Worm (Caenorhabditis elegans) whole organism, young adult: ENCODE results near the gene C06B3.1.

Experiments
- B0336.3 ChIP-seq: fragments of 200-800 bp; sonication (Bioruptor generic); IDR thresholded peaks from 2 replicates; pipeline ENCODE4 v1.3.6; 2022; ENCODE audit warnings: missing genetic modification characterization, missing compliant biosample characterization
- F10E7.11 ChIP-seq: sonication (generic microtip); optimal IDR thresholded peaks from 2 replicates; lab custom pipeline; 2017; ENCODE audit warnings: mild to moderate bottlenecking, missing genetic modification characterization, moderate library complexity, missing compliant biosample characterization
- F23B12.7 ChIP-seq: sonication (generic microtip); optimal IDR thresholded peaks from 2 replicates; lab custom pipeline; 2017; ENCODE audit warnings: missing genetic modification characterization, mild to moderate bottlenecking, missing compliant biosample characterization, antibody characterized with exemption, moderate library complexity; ENCODE audit not compliant: insufficient read depth
- F33H1.4 ChIP-seq: fragments of 200-800 bp; sonication (Bioruptor generic); IDR thresholded peaks from 2 replicates; pipeline ENCODE4 v1.3.6; 2022; ENCODE audit warnings: missing genetic modification reagents, missing genetic modification characterization, missing compliant biosample characterization
- F57C9.4 ChIP-seq: sonication (generic microtip); optimal IDR thresholded peaks from 2 replicates; lab custom pipeline; 2017; ENCODE audit warnings: mild to moderate bottlenecking, missing genetic modification characterization, missing compliant biosample characterization
- T07F8.4 ChIP-seq: sonication (generic microtip); optimal IDR thresholded peaks from 2 replicates; lab custom pipeline; 2016; ENCODE audit warnings: mild to moderate bottlenecking, missing genetic modification characterization, moderate library complexity, missing compliant biosample characterization
- Y53F4B.3 ChIP-seq: fragments of 200-800 bp; sonication (Bioruptor generic); IDR thresholded peaks from 2 replicates; pipeline ENCODE4 v1.3.6; 2022; ENCODE audit warnings: missing genetic modification reagents, missing genetic modification characterization, missing compliant biosample characterization
- Y56A3A.18 ChIP-seq: fragments of 200-800 bp; sonication (Bioruptor generic); IDR thresholded peaks from 2 replicates; pipeline ENCODE4 v1.3.6; 2022; ENCODE audit warnings: missing genetic modification reagents, missing genetic modification characterization, missing compliant biosample characterization
- Y67H2A.10 ChIP-seq: fragments of 200-800 bp; sonication (Bioruptor generic); conservative IDR thresholded peaks from 2 replicates; pipeline ENCODE4 v1.3.6; 2022; ENCODE audit warnings: missing genetic modification reagents, missing genetic modification characterization, missing compliant biosample characterization
- Y95B8A.8 ChIP-seq: fragments of 200-800 bp; sonication (Bioruptor generic); IDR thresholded peaks from 2 replicates; pipeline ENCODE4 v1.3.6; 2022; ENCODE audit warnings: missing genetic modification reagents, missing genetic modification characterization, missing compliant biosample characterization
- akir-1 ChIP-seq: fragments of 200-800 bp; sonication (Bioruptor generic); optimal IDR thresholded peaks from 2 replicates; lab custom pipeline; 2018; ENCODE audit warnings: mild to moderate bottlenecking, missing genetic modification characterization, moderate library complexity, missing compliant biosample characterization
- aptf-2 ChIP-seq: fragments of 200-800 bp; sonication (Bioruptor generic); conservative IDR thresholded peaks from 2 replicates; pipeline ENCODE4 v1.3.6; 2022; ENCODE audit warnings: missing genetic modification reagents, missing genetic modification characterization, missing compliant biosample characterization
- atf-7 ChIP-seq: sonication (generic microtip); optimal IDR thresholded peaks from 2 replicates; lab custom pipeline; 2017; ENCODE audit warnings: mild to moderate bottlenecking, missing genetic modification characterization, missing compliant biosample characterization
- cebp-2 ChIP-seq: fragments of 200-800 bp; sonication (Bioruptor generic); IDR thresholded peaks from 2 replicates; pipeline ENCODE4 v1.3.6; 2022; ENCODE audit warnings: missing genetic modification characterization, missing compliant biosample characterization
- ceh-27 ChIP-seq: fragments of 200-800 bp; sonication (Bioruptor generic); optimal IDR thresholded peaks from 2 replicates; lab custom pipeline; 2018; ENCODE audit warnings: mild to moderate bottlenecking, missing genetic modification characterization, moderate library complexity, missing compliant biosample characterization
- ceh-91 ChIP-seq: fragments of 200-800 bp; sonication (Bioruptor generic); IDR thresholded peaks from 2 replicates; pipeline ENCODE4 v1.3.6; 2022; ENCODE audit warnings: missing genetic modification reagents, missing genetic modification characterization, missing compliant biosample characterization
- dox-1 ChIP-seq: fragments of 200-800 bp; sonication (Bioruptor generic); IDR thresholded peaks from 2 replicates; pipeline ENCODE4 v1.3.6; 2022; ENCODE audit warnings: missing genetic modification reagents, missing genetic modification characterization, missing compliant biosample characterization
- dpff-1 ChIP-seq: sonication (generic microtip); optimal IDR thresholded peaks from 2 replicates; lab custom pipeline; 2017; ENCODE audit warnings: mild to moderate bottlenecking, missing genetic modification characterization, missing compliant biosample characterization
- egl-18 ChIP-seq: fragments of 200-800 bp; sonication (Bioruptor generic); IDR thresholded peaks from 2 replicates; pipeline ENCODE4 v1.3.6; 2022; ENCODE audit warnings: missing genetic modification reagents, missing genetic modification characterization, missing compliant biosample characterization
- ekl-4 ChIP-seq: fragments of 200-800 bp; sonication (Bioruptor generic); IDR thresholded peaks from 2 replicates; pipeline ENCODE4 v1.3.6; 2022; ENCODE audit warnings: missing genetic modification reagents, missing genetic modification characterization, missing compliant biosample characterization
- him-1 ChIP-seq: sonication (generic microtip); optimal IDR thresholded peaks from 2 replicates; lab custom pipeline; 2016; ENCODE audit warnings: missing genotype, missing genetic modification reagents, missing genetic modification characterization, missing compliant biosample characterization
- hlh-12 ChIP-seq: sonication (generic microtip); optimal IDR thresholded peaks from 2 replicates; lab custom pipeline; 2016; ENCODE audit warnings: missing genetic modification characterization, missing compliant biosample characterization
- hmg-1.2 ChIP-seq: fragments of 200-800 bp; sonication (Bioruptor generic); IDR thresholded peaks from 2 replicates; pipeline ENCODE4 v1.3.6; 2022; ENCODE audit warnings: missing genetic modification reagents, missing genetic modification characterization, missing compliant biosample characterization
- hrde-1 ChIP-seq: sonication (generic microtip); optimal IDR thresholded peaks from 2 replicates; lab custom pipeline; 2016; ENCODE audit warnings: missing genetic modification characterization, mild to moderate bottlenecking, missing compliant biosample characterization, moderate library complexity, missing genotype, missing genetic modification reagents, borderline replicate concordance
- lag-1 ChIP-seq: fragments of 200-800 bp; sonication (Bioruptor generic); IDR thresholded peaks from 2 replicates; pipeline ENCODE4 v1.3.6; 2022; ENCODE audit warnings: missing genetic modification reagents, missing genetic modification characterization, missing compliant biosample characterization
- let-526 ChIP-seq: fragments of 200-800 bp; sonication (Bioruptor generic); IDR thresholded peaks from 2 replicates; pipeline ENCODE4 v1.3.6; 2022; ENCODE audit warnings: missing genetic modification reagents, missing genetic modification characterization, missing compliant biosample characterization
- lin-54 ChIP-seq: fragments of 200-800 bp; sonication (Bioruptor generic); optimal IDR thresholded peaks from 2 replicates; lab custom pipeline; 2018; ENCODE audit warnings: mild to moderate bottlenecking, missing genetic modification characterization, missing compliant biosample characterization
- lsy-27 ChIP-seq: sonication (generic microtip); optimal IDR thresholded peaks from 2 replicates; lab custom pipeline; 2017; ENCODE audit warnings: missing genetic modification characterization, mild to moderate bottlenecking, missing compliant biosample characterization, antibody characterized with exemption, missing genotype, borderline replicate concordance; ENCODE audit not compliant: insufficient read depth
- nfya-2 ChIP-seq: fragments of 200-800 bp; sonication (Bioruptor generic); IDR thresholded peaks from 2 replicates; pipeline ENCODE4 v1.3.6; 2022; ENCODE audit warnings: missing genetic modification reagents, missing genetic modification characterization, missing compliant biosample characterization
- nfyb-1 ChIP-seq: fragments of 200-800 bp; sonication (Bioruptor generic); IDR thresholded peaks from 2 replicates; pipeline ENCODE4 v1.3.6; 2022; ENCODE audit warnings: missing genetic modification reagents, missing genetic modification characterization, missing compliant biosample characterization
- sdz-38 ChIP-seq: sonication (generic microtip); optimal IDR thresholded peaks from 2 replicates; lab custom pipeline; 2016; ENCODE audit warnings: missing genotype, missing genetic modification characterization, missing compliant biosample characterization
- sptf-2 ChIP-seq: fragments of 200-800 bp; sonication (Bioruptor generic); optimal IDR thresholded peaks from 2 replicates; lab custom pipeline; 2018; ENCODE audit warnings: mild to moderate bottlenecking, missing genetic modification characterization, missing compliant biosample characterization
- unc-62 ChIP-seq: fragments of 150-350 bp; optimal IDR thresholded peaks from 2 replicates; lab custom pipeline; 2014; ENCODE audit warnings: missing biosample characterization, missing genetic modification reagents, missing genetic modification characterization
- xnd-1 ChIP-seq: sonication (generic microtip); optimal IDR thresholded peaks from 2 replicates; lab custom pipeline; 2016; ENCODE audit warnings: missing genotype, missing genetic modification reagents, missing genetic modification characterization, missing compliant biosample characterization
- zim-3 ChIP-seq: sonication (generic microtip); optimal IDR thresholded peaks from 2 replicates; lab custom pipeline; 2017; ENCODE audit warnings: mild to moderate bottlenecking, missing genetic modification characterization, moderate library complexity, missing compliant biosample characterization
- ztf-18 ChIP-seq: sonication (generic microtip); optimal IDR thresholded peaks from 2 replicates; lab custom pipeline; 2016; ENCODE audit warnings: missing genotype, mild to moderate bottlenecking, missing genetic modification characterization, missing compliant biosample characterization
- ztf-28 ChIP-seq: fragments of 200-800 bp; sonication (Bioruptor generic); IDR thresholded peaks from 2 replicates; pipeline ENCODE4 v1.3.6; 2022; ENCODE audit warnings: missing genetic modification reagents, missing genetic modification characterization, missing compliant biosample characterization

Gene C06B3.1

DNA sequence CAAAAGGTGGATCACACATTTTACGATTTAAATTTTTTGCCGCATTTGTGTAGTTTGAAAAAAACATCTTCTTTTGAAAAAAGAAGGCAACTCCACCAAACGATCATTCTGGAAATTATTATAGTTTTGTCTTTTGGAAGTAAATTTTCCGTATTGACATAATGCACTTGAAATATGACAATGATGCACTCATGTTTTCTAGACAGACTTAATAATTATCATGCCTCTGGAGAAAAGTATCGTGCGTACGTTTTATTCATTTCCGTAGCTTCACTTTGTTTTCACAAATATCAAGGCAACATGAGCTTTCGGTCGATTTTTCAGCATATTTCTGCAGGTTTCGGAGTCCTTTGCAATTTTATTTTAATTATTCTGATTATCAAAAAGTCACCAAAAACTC, 15.7 kb downstream of the C06B3.1 start, which contains the start of gene str-250 (continued):
- TF ChIP-seq akir-1 (GFP tag; lab: Kevin White, UChicago) (no peak), sptf-2 (GFP tag; lab: Kevin White, UChicago) (no peak)

- TF ChIP-seq ztf-18 (tag; lab: Kevin White, UChicago) (no peak), F10E7.11 (tag; lab: Kevin White, UChicago) (no peak), atf-7 (no peak), him-1 (tag; lab: Kevin White, UChicago) (no peak)
- TF ChIP-seq, all 124 proteins: peak for 0
Measured at ce11 chrV:13920730-13921129, 18.1 kb downstream of the C06B3.1 start, which contains the start of gene srx-42. Gene srx-42, plus strand, starts transcription at chrV:13921030.

DNA sequence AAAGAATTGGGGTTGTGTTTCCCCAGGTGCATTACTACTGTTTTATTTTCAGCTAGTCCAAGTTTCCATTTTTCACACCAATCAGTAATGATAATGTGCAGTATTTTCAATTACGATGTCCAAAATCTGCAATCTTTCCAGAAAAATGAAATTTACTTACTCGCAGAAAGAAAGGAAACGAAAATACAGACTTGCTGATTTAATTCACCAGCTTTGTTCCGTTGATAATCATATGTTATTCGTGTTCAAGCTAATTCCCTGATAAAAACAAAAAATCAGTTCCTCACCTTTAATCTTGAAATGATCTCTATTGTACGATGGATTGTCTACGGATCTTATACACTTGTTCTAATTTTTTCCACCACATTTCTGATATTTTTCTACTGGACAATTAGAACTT, 21.3 kb downstream of the C06B3.1 start, which contains the start of gene srxa-11:
Gene srxa-11, plus strand, starts transcription at position 301 of the 400 bp plus-strand sequence.
- TF ChIP-seq Y95B8A.8 (GFP tag; lab: Robert Waterston, UW) (no peak), hmg-1.2 (GFP tag; lab: Robert Waterston, UW) (no peak), dox-1 (no peak), F23B12.7 (no peak), ceh-27 (GFP tag; lab: Kevin White, UChicago) (no peak), egl-18 (GFP tag; lab: Robert Waterston, UW) (no peak), Y56A3A.18 (GFP tag; lab: Robert Waterston, UW) (no peak), hrde-1 (tag; lab: Kevin White, UChicago) (no peak), unc-62 (GFP tag; lab: Kevin White, UChicago) (no peak), ceh-91 (GFP tag; lab: Robert Waterston, UW) (no peak), lag-1 (no peak), hlh-12 (tag; lab: Kevin White, UChicago) (no peak), ztf-28 (no peak), F57C9.4 (tag; lab: Kevin White, UChicago) (no peak), Y53F4B.3 (GFP tag; lab: Robert Waterston, UW) (no peak), T07F8.4 (no peak), Y67H2A.10 (GFP tag; lab: Robert Waterston, UW) (no peak), ekl-4 (GFP tag; lab: Robert Waterston, UW) (no peak), lsy-27 (tag; lab: Kevin White, UChicago) (no peak)

DNA sequence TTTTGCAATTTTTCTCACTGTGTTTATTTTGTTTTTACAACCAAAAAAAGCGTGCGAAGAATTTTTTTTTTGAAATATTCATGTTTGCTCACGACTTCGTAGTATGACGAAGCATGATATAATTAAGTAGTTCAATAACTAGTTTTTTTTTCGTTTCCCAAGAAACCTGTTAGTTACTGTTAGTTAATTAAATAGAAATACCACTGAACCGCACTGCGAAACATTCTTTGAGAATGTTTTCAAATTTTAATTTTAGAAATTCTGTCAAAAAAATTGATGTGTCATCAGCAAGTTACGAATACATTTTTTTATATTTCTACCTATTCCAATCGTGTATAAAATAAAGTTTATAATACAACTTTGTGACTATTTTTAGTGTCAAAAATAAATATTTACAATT, 23.8 kb downstream of the C06B3.1 start, which contains the start of gene srxa-12:
Gene srxa-12, plus strand, starts transcription at position 301 of the 400 bp plus-strand sequence.
- TF ChIP-seq let-526 (no peak), cebp-2 (GFP tag; lab: Robert Waterston, UW) (no peak), aptf-2 (GFP tag; lab: Robert Waterston, UW) (no peak), sdz-38 (tag; lab: Kevin White, UChicago) (no peak), B0336.3 (no peak), zim-3 (tag; lab: Kevin White, UChicago) (no peak), F33H1.4 (GFP tag; lab: Robert Waterston, UW) (no peak), dox-1 (no peak), xnd-1 (tag; lab: Kevin White, UChicago) (no peak), nfya-2 (no peak), nfyb-1 (no peak), lsy-27 (tag; lab: Kevin White, UChicago) (no peak), lin-54 (GFP tag; lab: Kevin White, UChicago) (no peak), dpff-1 (tag; lab: Kevin White, UChicago) (no peak)
